Worm (Caenorhabditis elegans): ENCODE results near the gene Y39A3CL.7.

The Y39A3CL.7 gene

DNA sequence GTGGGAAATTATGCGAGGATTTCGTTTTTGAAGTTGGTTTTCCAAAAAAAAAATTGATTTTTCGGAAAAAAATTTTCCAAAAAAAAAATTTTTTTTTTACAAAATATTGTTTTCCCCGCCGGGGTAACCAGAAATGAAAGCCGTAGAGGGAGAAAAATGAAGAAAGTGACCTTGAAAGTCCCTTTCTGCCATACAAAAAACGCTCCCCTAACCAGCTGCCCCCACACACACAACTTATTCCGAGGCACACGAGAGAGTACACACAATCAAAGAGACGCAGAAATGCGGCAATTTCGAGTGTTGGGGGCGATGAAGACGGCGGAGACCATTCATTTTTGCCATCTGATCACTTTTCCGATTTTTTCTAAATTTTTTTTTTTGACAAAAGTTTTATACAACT is 29.2 kb downstream of the Y39A3CL.7 start (continued):
- peak in 1 of 2 experiments; percentile 12 for TF ChIP-seq mdl-1 (tag; optimal IDR thresholded peaks at IDR 0.05)
- no peak for TF ChIP-seq jun-1 (tag; optimal IDR thresholded peaks at IDR 0.05)

DNA sequence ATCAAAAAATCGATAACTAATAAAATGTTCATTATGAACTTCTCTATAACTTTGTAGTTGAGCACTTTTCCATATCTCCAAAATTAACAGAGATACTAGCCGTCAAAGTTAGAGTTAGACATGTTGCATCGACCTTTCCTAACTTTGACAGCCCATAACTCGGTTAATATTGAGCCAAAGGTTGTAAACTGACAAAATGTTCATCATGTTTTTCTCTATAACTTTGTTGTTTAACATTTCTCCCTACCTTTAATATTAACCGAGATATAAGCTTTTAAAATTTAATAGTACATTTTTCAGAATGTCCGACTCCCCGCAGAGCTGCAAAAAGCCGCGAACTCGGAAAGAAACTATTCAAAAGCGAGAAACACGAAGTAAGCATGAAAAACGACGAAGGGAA is 30.4 kb downstream of the Y39A3CL.7 start, which contains the start of gene hlh-33:
hlh-33 (plus strand) TSS at position 301 of the 400 bp plus-strand sequence.
- TF ChIP-seq efl-1 (optimal IDR thresholded peaks at IDR 0.05) (no peak), efl-1 (GFP tag; optimal IDR thresholded peaks at IDR 0.05 in 1 of 2) (peak in 1 of 2 experiments; percentile 87), nhr-76 (tag; optimal IDR thresholded peaks at IDR 0.05) (no peak), nhr-85 (tag) (peak; percentile 43)

DNA sequence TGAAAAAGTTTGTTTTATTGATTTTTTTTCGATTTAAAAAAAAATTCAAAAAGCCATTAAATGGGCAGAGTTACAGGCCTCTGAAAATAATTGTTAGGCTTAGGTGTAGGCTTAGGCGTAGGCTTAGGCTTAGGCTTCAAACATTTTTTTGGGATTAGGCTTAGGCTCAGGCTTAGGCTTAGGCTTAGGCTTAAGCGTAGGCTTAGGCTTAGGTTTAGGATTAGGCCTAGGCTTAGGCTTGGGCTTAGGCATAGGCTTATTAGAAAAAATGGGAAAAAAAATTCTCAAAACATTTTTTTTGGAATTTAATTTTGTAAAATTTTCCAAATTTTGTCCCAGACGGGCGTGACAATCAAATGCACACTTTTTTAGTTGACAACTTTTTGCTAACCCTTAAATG is 31.5 kb downstream of the Y39A3CL.7 start:
- no peak for TF ChIP-seq ama-1 (optimal IDR thresholded peaks at IDR 0.05)
- TF ChIP-seq ceh-63 (GFP tag; optimal IDR thresholded peaks at IDR 0.05), result no peak
- no peak for TF ChIP-seq skn-1 (tag; optimal IDR thresholded peaks at IDR 0.05)
- TF ChIP-seq ets-5 (GFP tag; IDR thresholded peaks at IDR 0.05), result no peak
- no peak for TF ChIP-seq nhr-19 (GFP tag; conservative IDR thresholded peaks at IDR 0.05)
- TF ChIP-seq unc-98 (GFP tag; IDR thresholded peaks at IDR 0.05), result no peak
- no peak for TF ChIP-seq mef-2 (tag; optimal IDR thresholded peaks at IDR 0.05)
- no peak for TF ChIP-seq aly-2 (tag; optimal IDR thresholded peaks at IDR 0.05)
- no peak for TF ChIP-seq fos-1 (tag; optimal IDR thresholded peaks at IDR 0.05)
- no peak for TF ChIP-seq ceh-8 (GFP tag; optimal IDR thresholded peaks at IDR 0.05)
- TF ChIP-seq fkh-8 (tag; optimal IDR thresholded peaks at IDR 0.05), result no peak
- TF ChIP-seq efl-1 (optimal IDR thresholded peaks at IDR 0.05), result no peak
- TF ChIP-seq efl-1 (GFP tag; optimal IDR thresholded peaks at IDR 0.05 in 1 of 2), result no peak
- no peak for TF ChIP-seq egl-27 (tag; optimal IDR thresholded peaks at IDR 0.05)

- no peak for TF ChIP-seq mab-9 (GFP tag; IDR thresholded peaks at IDR 0.05)
- no peak for TF ChIP-seq lin-39 (tag; optimal IDR thresholded peaks at IDR 0.05)
- TF ChIP-seq snpc-4 (tag; optimal IDR thresholded peaks at IDR 0.05), result no peak
- TF ChIP-seq lin-14 (GFP tag; optimal IDR thresholded peaks at IDR 0.05), result peak; percentile 51
- 0 out of 2 replicates have a peak, but pooled peaks have one; percentile 17 for TF ChIP-seq grh-1 (GFP tag; IDR thresholded peaks at IDR 0.05)
- TF ChIP-seq nhr-85 (tag), result peak; percentile 82
- peak; percentile 26 for TF ChIP-seq blmp-1 (tag; optimal IDR thresholded peaks at IDR 0.05)
- no peak for TF ChIP-seq egl-13 (tag; optimal IDR thresholded peaks at IDR 0.05)
These were observed 32.0 kb downstream of the Y39A3CL.7 start for ce11 chrIII:1856679-1857078.

DNA sequence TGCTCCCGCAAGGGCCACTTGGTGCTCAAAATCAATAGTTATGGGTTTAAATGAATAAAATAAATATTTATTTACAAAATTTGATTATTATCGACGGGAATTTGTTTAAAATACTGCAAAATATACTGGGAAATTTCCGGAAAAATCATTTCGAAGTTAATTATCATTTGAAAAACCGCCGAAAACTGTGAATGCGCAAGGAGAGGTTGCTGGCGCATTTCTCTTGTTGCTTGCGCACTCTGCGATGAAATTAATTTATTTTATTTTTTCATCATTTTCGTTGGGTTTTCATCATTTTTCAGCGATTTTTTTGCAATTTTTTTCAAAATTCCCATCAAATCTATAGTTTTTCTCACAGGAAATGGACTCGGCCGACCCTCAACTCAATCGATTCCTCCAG is 34.8 kb downstream of the Y39A3CL.7 start, which contains the start of gene ddp-1:
ddp-1 (plus strand) TSS at position 357 of the 400 bp plus-strand sequence.
- TF ChIP-seq jun-1 (tag; optimal IDR thresholded peaks at IDR 0.05) (peak; percentile 93), lin-14 (GFP tag; optimal IDR thresholded peaks at IDR 0.05) (peak; percentile 93), nhr-71 (tag; optimal IDR thresholded peaks at IDR 0.05) (peak; percentile 97), hlh-4 (tag; optimal IDR thresholded peaks at IDR 0.05) (no peak), zag-1 (tag; optimal IDR thresholded peaks at IDR 0.05) (peak; percentile 81), unc-130 (tag; optimal IDR thresholded peaks at IDR 0.05) (peak; percentile 93), pax-3 (tag; optimal IDR thresholded peaks at IDR 0.05) (peak; percentile 91), ztf-11 (tag; optimal IDR thresholded peaks at IDR 0.05) (peak; percentile 66 to 89), efl-3 (GFP tag; optimal IDR thresholded peaks at IDR 0.05) (peak; percentile 94), nhr-12 (tag; optimal IDR thresholded peaks at IDR 0.05) (peak; percentile 51), nhr-90 (tag; optimal IDR thresholded peaks at IDR 0.05; ENCODE audit: poor library complexity) (peak; percentile 98), mab-9 (GFP tag; IDR thresholded peaks at IDR 0.05) (peak; percentile 90), unc-86 (tag; optimal IDR thresholded peaks at IDR 0.05) (peak; percentile 95), nhr-237 (tag; optimal IDR thresholded peaks at IDR 0.05) (peak; percentile 71), unc-62 (GFP tag; optimal IDR thresholded peaks at IDR 0.05) (no peak), C34B4.2 (tag; optimal IDR thresholded peaks at IDR 0.05) (peak; percentile 71), nhr-20 (tag; optimal IDR thresholded peaks at IDR 0.05) (peak; percentile 94), aly-2 (tag; optimal IDR thresholded peaks at IDR 0.05) (peak; percentile 97), swsn-7 (tag; optimal IDR thresholded peaks at IDR 0.05) (peak; percentile 96), hpl-2 (GFP tag; optimal IDR thresholded peaks at IDR 0.05) (peak; percentile 60), nhr-11 (tag; optimal IDR thresholded peaks at IDR 0.05) (peak; percentile 89), nhr-47 (tag; optimal IDR thresholded peaks at IDR 0.05) (peak; percentile 98), alr-1 (tag; optimal IDR thresholded peaks at IDR 0.05; ENCODE audit: borderline replicate concordance) (no peak), ceh-8 (GFP tag; optimal IDR thresholded peaks at IDR 0.05) (peak; percentile 97), ceh-63 (GFP tag; optimal IDR thresholded peaks at IDR 0.05) (peak; percentile 63), fkh-8 (tag; optimal IDR thresholded peaks at IDR 0.05) (peak; percentile 94), mdl-1 (tag; optimal IDR thresholded peaks at IDR 0.05) (peak in 1 of 2 experiments; percentile 87), grh-1 (GFP tag; IDR thresholded peaks at IDR 0.05) (peak; percentile 96), lir-3 (tag; optimal IDR thresholded peaks at IDR 0.05; ENCODE audit: poor library complexity) (no peak)

Data from whole organism, L1 larva.